Fruit fly (Drosophila melanogaster) whole organism, embryonic: ENCODE results near the gene AP-2mu.

Experiments used
- Antp ChIP-seq: fragments of 200-800 bp; sonication (Bioruptor generic); optimal IDR thresholded peaks from 3 replicates; lab custom pipeline; 2016; ENCODE audit warnings: missing biosample characterization, missing genetic modification characterization
- Awh ChIP-seq: fragments of 200-800 bp; sonication (Bioruptor generic); IDR thresholded peaks from 2 replicates; pipeline ENCODE4, ENCODE4 v1.3.6; 2022; ENCODE audit warnings: missing biosample characterization, missing genetic modification characterization
- Bteb2 ChIP-seq: fragments of 200-800 bp; sonication (Bioruptor generic); optimal IDR thresholded peaks from 2 replicates; lab custom pipeline; 2016; ENCODE audit warnings: missing biosample characterization, missing genetic modification characterization
- CG12299 ChIP-seq: fragments of 200-800 bp; sonication (Bioruptor generic); optimal IDR thresholded peaks from 2 replicates; lab custom pipeline; 2018; ENCODE audit warnings: missing biosample characterization, mild to moderate bottlenecking, missing genetic modification characterization
- CG12391 ChIP-seq: fragments of 200-800 bp; sonication (Bioruptor generic); optimal IDR thresholded peaks from 3 replicates; lab custom pipeline; 2018; ENCODE audit warnings: missing biosample characterization, mild to moderate bottlenecking, missing genetic modification characterization, moderate library complexity
- CG13624 ChIP-seq: fragments of 200-800 bp; sonication (Bioruptor generic); optimal IDR thresholded peaks from 2 replicates; lab custom pipeline; 2016; ENCODE audit warnings: missing biosample characterization, missing genetic modification characterization
- CG15514 ChIP-seq: fragments of 200-800 bp; sonication (Bioruptor generic); optimal IDR thresholded peaks from 3 replicates; lab custom pipeline; 2017; ENCODE audit warnings: missing biosample characterization, missing genetic modification characterization, mild to moderate bottlenecking, moderate library complexity, missing genetic modification reagents
- CG15601 ChIP-seq: fragments of 200-800 bp; sonication (Bioruptor generic); optimal IDR thresholded peaks from 3 replicates; lab custom pipeline; 2019; ENCODE audit warnings: missing biosample characterization, mild to moderate bottlenecking, missing genetic modification characterization, moderate library complexity
- CG1647 ChIP-seq: fragments of 200-800 bp; sonication (Bioruptor generic); optimal IDR thresholded peaks from 3 replicates; lab custom pipeline; 2016; ENCODE audit warnings: missing biosample characterization, missing genetic modification characterization
- CG17612 ChIP-seq: fragments of 200-800 bp; sonication (Bioruptor generic); IDR thresholded peaks from 2 replicates; pipeline ENCODE4 v1.3.6; 2022; ENCODE audit warnings: missing biosample characterization, missing genetic modification characterization
- CG1832 ChIP-seq: fragments of 200-800 bp; sonication (Bioruptor generic); optimal IDR thresholded peaks from 2 replicates; lab custom pipeline; 2017; ENCODE audit warnings: missing biosample characterization, mild to moderate bottlenecking, missing genetic modification characterization, inconsistent platforms
- CG18476 ChIP-seq: fragments of 200-800 bp; sonication (Bioruptor generic); optimal IDR thresholded peaks from 2 replicates; lab custom pipeline; 2016; ENCODE audit warnings: missing biosample characterization, mild to moderate bottlenecking, missing genetic modification characterization
- CG30020 ChIP-seq: fragments of 200-800 bp; optimal IDR thresholded peaks from 2 replicates; lab custom pipeline; 2019; ENCODE audit warnings: missing biosample characterization, mild to moderate bottlenecking, missing genetic modification characterization, moderate library complexity
- CG30403 ChIP-seq: fragments of 200-800 bp; sonication (Bioruptor generic); optimal IDR thresholded peaks from 3 replicates; lab custom pipeline; 2016; ENCODE audit warnings: missing biosample characterization, missing genetic modification characterization
- CG32772 ChIP-seq: fragments of 200-800 bp; sonication (Bioruptor generic); IDR thresholded peaks from 2 replicates; pipeline ENCODE4 v1.3.6; 2022; ENCODE audit warnings: missing biosample characterization, missing genetic modification characterization
- CG34224 ChIP-seq: fragments of 200-800 bp; sonication (Bioruptor generic); IDR thresholded peaks from 3 replicates; pipeline ENCODE4 v1.3.6; 2022; ENCODE audit warnings: missing biosample characterization, missing genetic modification characterization; ENCODE audit not compliant: partially characterized antibody
- CG3847 ChIP-seq: fragments of 200-800 bp; sonication (Bioruptor generic); IDR thresholded peaks from 2 replicates; pipeline ENCODE4 v1.3.6; 2022; ENCODE audit warnings: missing biosample characterization, missing genetic modification characterization
- CG3995 ChIP-seq: fragments of 200-800 bp; sonication (Bioruptor generic); optimal IDR thresholded peaks from 3 replicates; lab custom pipeline; 2016; ENCODE audit warnings: missing biosample characterization, missing genetic modification characterization
- CG6683 ChIP-seq: fragments of 200-800 bp; sonication (Bioruptor generic); optimal IDR thresholded peaks from 2 replicates; lab custom pipeline; 2017; ENCODE audit warnings: missing biosample characterization, mild to moderate bottlenecking, missing genetic modification characterization, missing genetic modification reagents
- CG6854 ChIP-seq: fragments of 200-800 bp; sonication (Bioruptor generic); optimal IDR thresholded peaks from 3 replicates; lab custom pipeline; 2017; ENCODE audit warnings: missing biosample characterization, mild to moderate bottlenecking, missing genetic modification characterization
- CG8388 ChIP-seq: fragments of 200-800 bp; sonication (Bioruptor generic); optimal IDR thresholded peaks from 2 replicates; lab custom pipeline; 2019; ENCODE audit warnings: missing biosample characterization, mild to moderate bottlenecking, missing genetic modification characterization, moderate library complexity
- CG8924 ChIP-seq: fragments of 200-800 bp; optimal IDR thresholded peaks from 3 replicates; lab custom pipeline; 2019; ENCODE audit warnings: missing biosample characterization, mild to moderate bottlenecking, missing genetic modification characterization, moderate library complexity
- CG8944 ChIP-seq: fragments of 200-800 bp; sonication (Bioruptor generic); optimal IDR thresholded peaks from 3 replicates; lab custom pipeline; 2016; ENCODE audit warnings: missing biosample characterization, missing genetic modification characterization
- CG9932 ChIP-seq: fragments of 200-800 bp; sonication (Bioruptor generic); IDR thresholded peaks from 2 replicates; pipeline ENCODE4 v1.3.6; 2022; ENCODE audit warnings: missing biosample characterization, missing genetic modification characterization
- ERR ChIP-seq: fragments of 200-800 bp; sonication (Bioruptor generic); optimal IDR thresholded peaks from 2 replicates; lab custom pipeline; 2016; ENCODE audit warnings: missing biosample characterization, missing genetic modification characterization
- Fer3 ChIP-seq: fragments of 200-800 bp; sonication (Bioruptor generic); optimal IDR thresholded peaks from 2 replicates; lab custom pipeline; 2018; ENCODE audit warnings: missing biosample characterization, mild to moderate bottlenecking, missing genetic modification characterization, moderate library complexity
- HLHmδ ChIP-seq: fragments of 200-800 bp; sonication (Bioruptor generic); optimal IDR thresholded peaks from 2 replicates; lab custom pipeline; 2018; ENCODE audit warnings: missing biosample characterization, mild to moderate bottlenecking, missing genetic modification characterization, moderate library complexity
- Hr39 ChIP-seq: fragments of >200 bp; optimal IDR thresholded peaks from 2 replicates; lab custom pipeline; 2017
- Meics ChIP-seq: fragments of 200-800 bp; sonication (Bioruptor generic); optimal IDR thresholded peaks from 2 replicates; lab custom pipeline; 2017; ENCODE audit warnings: missing biosample characterization, mild to moderate bottlenecking, missing genetic modification characterization
- Usf ChIP-seq: fragments of 200-800 bp; sonication (Bioruptor generic); optimal IDR thresholded peaks from 2 replicates; lab custom pipeline; 2017; ENCODE audit warnings: missing genotype, missing biosample characterization, missing genetic modification characterization
- caup ChIP-seq: fragments of 200-800 bp; sonication (Bioruptor generic); optimal IDR thresholded peaks from 3 replicates; lab custom pipeline; 2017; ENCODE audit warnings: missing biosample characterization, mild to moderate bottlenecking, missing genetic modification characterization, moderate library complexity; ENCODE audit not compliant: severe bottlenecking
- crp ChIP-seq, 2 experiments: fragments of 200-800 bp; sonication (Bioruptor generic); optimal IDR thresholded peaks; 2 replicates in 1 of 2; 3 replicates in 1 of 2; lab custom pipeline; 2017; ENCODE audit warnings: missing biosample characterization in 2 of 2, missing genetic modification characterization in 2 of 2, mild to moderate bottlenecking in 1 of 2, moderate library complexity in 1 of 2
- fd96Cb ChIP-seq: fragments of 200-800 bp; sonication (Bioruptor generic); optimal IDR thresholded peaks from 2 replicates; lab custom pipeline; 2018; ENCODE audit warnings: missing biosample characterization, mild to moderate bottlenecking, missing genetic modification characterization, moderate library complexity
- fu2 ChIP-seq: fragments of 200-800 bp; sonication (Bioruptor generic); optimal IDR thresholded peaks from 2 replicates; lab custom pipeline; 2016; ENCODE audit warnings: missing biosample characterization, missing genetic modification characterization
- grn ChIP-seq: fragments of 200-800 bp; sonication (Bioruptor generic); optimal IDR thresholded peaks from 3 replicates; lab custom pipeline; 2017; ENCODE audit warnings: missing biosample characterization, missing genetic modification characterization
- gt ChIP-seq: fragments of 200-800 bp; sonication (Bioruptor generic); IDR thresholded peaks from 2 replicates; pipeline ENCODE4 v1.3.6; 2022; ENCODE audit warnings: missing biosample characterization, missing genetic modification characterization
- kah ChIP-seq: fragments of 200-800 bp; sonication (Bioruptor generic); optimal IDR thresholded peaks from 2 replicates; lab custom pipeline; 2018; ENCODE audit warnings: missing biosample characterization, mild to moderate bottlenecking, missing genetic modification characterization
- lbe ChIP-seq: fragments of 200-800 bp; sonication (Bioruptor generic); optimal IDR thresholded peaks from 2 replicates; lab custom pipeline; 2016; ENCODE audit warnings: missing biosample characterization, mild to moderate bottlenecking, missing genetic modification characterization
- lilli ChIP-seq: fragments of 200-800 bp; sonication (Bioruptor generic); optimal IDR thresholded peaks from 3 replicates; lab custom pipeline; 2016; ENCODE audit warnings: missing biosample characterization, missing genetic modification characterization
- nerfin-2 ChIP-seq: fragments of 200-800 bp; sonication (Bioruptor generic); IDR thresholded peaks from 2 replicates; pipeline ENCODE4 v1.3.6; 2022; ENCODE audit warnings: missing biosample characterization, missing genetic modification characterization; ENCODE audit not compliant: partially characterized antibody
- pb ChIP-seq: fragments of 200-800 bp; sonication (Bioruptor generic); optimal IDR thresholded peaks from 3 replicates; lab custom pipeline; 2016; ENCODE audit warnings: missing biosample characterization, missing genetic modification characterization
- pzg ChIP-seq: fragments of 200-800 bp; sonication (Bioruptor generic); optimal IDR thresholded peaks from 3 replicates; lab custom pipeline; 2018; ENCODE audit warnings: missing biosample characterization, mild to moderate bottlenecking, missing genetic modification characterization, moderate library complexity
- ranshi ChIP-seq: fragments of 200-800 bp; sonication (Bioruptor generic); IDR thresholded peaks from 2 replicates; pipeline ENCODE4 v1.3.6; 2022; ENCODE audit warnings: missing biosample characterization, missing genetic modification characterization
- sd ChIP-seq: fragments of 200-800 bp; sonication (Bioruptor generic); optimal IDR thresholded peaks from 3 replicates; lab custom pipeline; 2018; ENCODE audit warnings: missing biosample characterization, mild to moderate bottlenecking, missing genetic modification characterization, moderate library complexity
- sens ChIP-seq: fragments of 200-800 bp; sonication (Bioruptor generic); peaks from one replicate; lab custom pipeline; 2016; ENCODE audit warnings: missing biosample characterization, missing genetic modification characterization
- stc ChIP-seq: fragments of 200-800 bp; sonication (Bioruptor generic); IDR thresholded peaks from 2 replicates; pipeline ENCODE4 v1.3.6; 2022; ENCODE audit warnings: missing biosample characterization, missing genetic modification characterization
- toy ChIP-seq: fragments of 200-800 bp; sonication (Bioruptor generic); IDR thresholded peaks from 2 replicates; pipeline ENCODE4 v1.3.6; 2022; ENCODE audit warnings: missing biosample characterization, missing genetic modification characterization
- trh ChIP-seq: fragments of 200-800 bp; sonication (Bioruptor generic); optimal IDR thresholded peaks from 2 replicates; lab custom pipeline; 2016; ENCODE audit warnings: missing biosample characterization, missing genetic modification characterization
- zen ChIP-seq: fragments of 200-800 bp; sonication (Bioruptor generic); optimal IDR thresholded peaks from 3 replicates; lab custom pipeline; 2018; ENCODE audit warnings: missing biosample characterization, mild to moderate bottlenecking, missing genetic modification characterization, moderate library complexity

The AP-2mu gene

DNA sequence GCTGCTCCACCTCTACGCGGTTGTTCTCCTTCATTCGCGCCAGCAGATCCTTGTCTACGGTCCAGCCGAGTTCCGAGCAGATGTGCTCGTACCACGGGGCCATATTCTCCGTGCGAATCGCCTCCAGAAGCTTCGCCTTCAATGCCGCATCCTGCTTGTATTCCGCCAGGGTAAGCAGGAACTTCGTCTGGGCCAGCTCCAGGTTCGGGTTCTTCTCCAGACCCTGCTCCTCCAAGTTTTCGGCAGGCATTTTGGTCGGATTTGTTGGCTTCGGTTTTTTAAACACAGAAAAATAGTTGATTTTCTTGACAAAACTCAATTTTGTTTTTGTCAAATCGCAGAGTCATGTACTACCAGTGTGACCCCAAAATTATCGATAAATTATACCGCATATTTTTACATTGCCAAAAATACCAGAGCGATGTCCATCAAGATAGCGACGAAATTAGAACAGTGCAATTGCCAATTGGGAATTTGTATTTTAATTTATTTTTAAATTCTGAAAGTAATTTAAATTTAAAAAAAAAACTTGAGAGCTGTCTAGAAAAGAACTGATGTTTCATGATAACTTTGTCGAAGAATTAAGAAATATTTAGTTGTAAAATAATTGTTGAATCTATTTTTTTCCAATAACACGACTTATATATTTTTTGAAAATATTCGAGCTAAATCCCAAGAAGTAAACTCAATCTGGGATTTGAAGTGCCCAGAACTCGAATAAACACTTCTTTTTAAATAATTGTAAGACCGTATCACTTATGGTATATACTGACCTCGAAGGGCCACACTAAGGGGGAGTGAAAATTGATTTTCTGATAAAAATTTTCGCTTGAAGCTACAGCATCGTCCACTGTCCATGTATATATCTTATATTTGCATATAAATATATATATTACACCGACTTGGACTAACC, at the start of gene AP-2mu, which contains the start of gene Rpn7 (continued):
- TF ChIP-seq CG9932 (peak; percentile 43; the same call in 1 of the 2 replicates), CG12391 (peak; percentile 66), gt (GFP tag; lab: Robert Waterston, UW) (no peak), sd (tag; lab: Kevin White, UChicago) (peak; percentile 7), caup (GFP tag; lab: Kevin White, UChicago) (no peak), CG6683 (GFP tag; lab: Kevin White, UChicago) (no peak), stc (no peak), nerfin-2 (GFP tag; lab: Robert Waterston, UW) (no peak), CG1647 (no peak), fd96Cb (no peak), CG30403 (GFP tag; lab: Kevin White, UChicago) (peak; percentile 54), Meics (GFP tag; lab: Kevin White, UChicago) (no peak), HLHmδ (GFP tag; lab: Kevin White, UChicago) (no peak), fu2 (no peak), Antp (GFP tag; lab: Kevin White, UChicago) (no peak), pb (GFP tag; lab: Kevin White, UChicago) (no peak), CG18476 (no peak), CG8924 (tag; lab: Kevin White, UChicago) (peak; percentile 18), CG17612 (GFP tag; lab: Robert Waterston, UW) (no peak), CG32772 (GFP tag; lab: Robert Waterston, UW) (no peak), kah (GFP tag; lab: Kevin White, UChicago) (no peak), CG8388 (GFP tag; lab: Kevin White, UChicago) (no peak), CG6854 (GFP tag; lab: Kevin White, UChicago) (no peak), grn (peak; percentile 68), Awh (GFP tag; lab: Robert Waterston, UW) (no peak), Hr39 (lab: Kevin White, UChicago) (no peak)
- TF ChIP-seq, all 482 proteins: peak for 66

- TF ChIP-seq CG13624 (peak; percentile 15), CG3847 (peak; percentile 71), toy (GFP tag; lab: Robert Waterston, UW) (no peak), CG15514 (GFP tag; lab: Kevin White, UChicago) (peak; percentile 73), CG3995 (GFP tag; lab: Kevin White, UChicago) (peak; percentile 40), CG12299 (tag; lab: Kevin White, UChicago) (peak; percentile 28), Fer3 (peak; percentile 17), zen (tag; lab: Kevin White, UChicago) (peak; percentile 13), trh (GFP tag; lab: Kevin White, UChicago) (no peak), lilli (GFP tag; lab: Kevin White, UChicago) (no peak), gt (GFP tag; lab: Robert Waterston, UW) (no peak), ranshi (GFP tag; lab: Robert Waterston, UW) (no peak), caup (GFP tag; lab: Kevin White, UChicago) (peak; percentile 33), sens (peak; percentile 74), CG1832 (GFP tag; lab: Kevin White, UChicago) (peak; percentile 33), Usf (GFP tag; lab: Kevin White, UChicago) (peak; percentile 6), crp (GFP tag; optimal IDR thresholded peaks at IDR 0.05; lab: Kevin White, UChicago) (peak in 1 of 2 experiments; percentile 68), pzg (GFP tag; lab: Kevin White, UChicago) (peak; percentile 96), lbe (GFP tag; lab: Kevin White, UChicago) (peak; percentile 8), CG8944 (no peak), ERR (GFP tag; lab: Kevin White, UChicago) (no peak), CG15601 (tag; lab: Kevin White, UChicago) (peak; percentile 25), CG30020 (peak; percentile 48), CG34224 (GFP tag; lab: Robert Waterston, UW) (peak; percentile 32; the same call in 1 of the 3 replicates), Bteb2 (GFP tag; lab: Kevin White, UChicago) (no peak)
Observed at dm6 chr3R:22420911-22421310, 41.3 kb upstream of the AP-2mu start, which contains the start of the genes Nop56 and mats. Gene Nop56 (minus strand): TSS chr3R:22421068. Gene mats (plus strand): TSS chr3R:22421161.
